Worm (Caenorhabditis elegans): ENCODE results near the gene T19H12.6.

T19H12.6 gene

DNA sequence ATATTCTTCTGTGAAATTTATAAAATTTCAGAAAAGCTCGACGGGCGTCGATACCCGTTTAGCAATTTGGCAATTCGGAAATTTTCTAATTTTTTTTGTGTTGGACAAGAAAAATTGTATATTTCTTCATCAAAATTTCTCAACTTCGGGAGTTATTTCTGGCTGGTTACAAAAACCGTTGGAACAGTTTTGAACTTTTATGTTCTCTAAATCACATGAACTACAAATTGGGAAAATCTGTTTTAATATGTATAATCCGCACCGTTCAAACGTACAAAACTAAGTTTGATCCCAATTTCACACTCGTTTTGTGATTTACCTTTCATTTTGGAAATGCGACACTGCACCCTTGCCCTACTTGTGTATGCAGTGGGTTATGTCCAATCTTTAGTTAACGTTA is 7.9 kb upstream of the T19H12.6 start, which contains the start of gene T19H12.3:
Gene T19H12.3, plus strand, starts transcription at position 301 of the 400 bp plus-strand sequence.
- TF ChIP-seq egl-27 (tag; optimal IDR thresholded peaks at IDR 0.05): no peak
- no peak for TF ChIP-seq ZK546.5 (tag; optimal IDR thresholded peaks at IDR 0.05)
- TF ChIP-seq ceh-16 (tag; optimal IDR thresholded peaks at IDR 0.05): no peak
- no peak for TF ChIP-seq ztf-4 (tag; optimal IDR thresholded peaks at IDR 0.05)
- TF ChIP-seq nhr-76 (tag; optimal IDR thresholded peaks at IDR 0.05): no peak
- no peak for TF ChIP-seq mml-1 (tag; optimal IDR thresholded peaks at IDR 0.05)
- no peak for TF ChIP-seq fkh-2 (tag; optimal IDR thresholded peaks at IDR 0.05)
- no peak for TF ChIP-seq lin-39 (tag; optimal IDR thresholded peaks at IDR 0.05)
- no peak for TF ChIP-seq elt-2 (tag; optimal IDR thresholded peaks at IDR 0.05)
- no peak for TF ChIP-seq fos-1 (tag; optimal IDR thresholded peaks at IDR 0.05)

DNA sequence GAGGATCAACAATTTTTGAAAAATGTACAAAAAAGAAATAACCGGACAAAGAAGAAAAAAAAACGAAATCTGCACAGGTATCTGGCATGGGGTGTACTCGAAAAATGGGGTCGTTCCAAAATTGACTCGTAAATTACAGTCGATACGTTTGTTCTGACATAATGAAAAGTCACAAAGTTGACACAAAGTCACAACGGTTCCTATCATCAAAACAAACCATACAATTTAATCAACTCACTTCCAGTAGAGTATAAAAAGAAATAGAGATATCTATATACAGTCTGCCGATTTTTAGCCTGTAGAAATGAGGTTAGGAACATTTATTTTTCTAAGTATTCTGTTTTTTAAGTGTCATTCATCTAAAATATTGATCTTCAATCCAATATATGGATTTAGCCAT is 7.0 kb upstream of the T19H12.6 start, which contains the start of gene T19H12.12:
Gene T19H12.12, plus strand, starts transcription at position 301 of the 400 bp plus-strand sequence.
- no peak for TF ChIP-seq nhr-76 (tag; optimal IDR thresholded peaks at IDR 0.05)
- TF ChIP-seq sea-2 (GFP tag; optimal IDR thresholded peaks at IDR 0.05): no peak
- no peak for TF ChIP-seq elt-1 (tag; optimal IDR thresholded peaks at IDR 0.05)
- TF ChIP-seq elt-2 (tag; optimal IDR thresholded peaks at IDR 0.05): no peak
- TF ChIP-seq pqm-1 (tag; optimal IDR thresholded peaks at IDR 0.05): no peak
- no peak for TF ChIP-seq nhr-28 (tag; optimal IDR thresholded peaks at IDR 0.05)
- TF ChIP-seq tbx-2 (tag; optimal IDR thresholded peaks at IDR 0.05): no peak
- TF ChIP-seq ceh-16 (tag; optimal IDR thresholded peaks at IDR 0.05): no peak
- no peak for TF ChIP-seq nhr-23 (tag; optimal IDR thresholded peaks at IDR 0.05)
- no peak for TF ChIP-seq nhr-25 (tag; optimal IDR thresholded peaks at IDR 0.05)
- no peak for TF ChIP-seq lin-15B (tag; optimal IDR thresholded peaks at IDR 0.05)
- TF ChIP-seq ZK546.5 (tag; optimal IDR thresholded peaks at IDR 0.05): no peak
- TF ChIP-seq lsy-12 (tag; optimal IDR thresholded peaks at IDR 0.05): no peak
- TF ChIP-seq pha-4 (tag; optimal IDR thresholded peaks at IDR 0.05): no peak
- TF ChIP-seq zag-1 (tag; optimal IDR thresholded peaks at IDR 0.05): no peak
- no peak for TF ChIP-seq nhr-77 (tag; optimal IDR thresholded peaks at IDR 0.05)
- TF ChIP-seq egl-5 (tag; optimal IDR thresholded peaks at IDR 0.05): no peak

DNA sequence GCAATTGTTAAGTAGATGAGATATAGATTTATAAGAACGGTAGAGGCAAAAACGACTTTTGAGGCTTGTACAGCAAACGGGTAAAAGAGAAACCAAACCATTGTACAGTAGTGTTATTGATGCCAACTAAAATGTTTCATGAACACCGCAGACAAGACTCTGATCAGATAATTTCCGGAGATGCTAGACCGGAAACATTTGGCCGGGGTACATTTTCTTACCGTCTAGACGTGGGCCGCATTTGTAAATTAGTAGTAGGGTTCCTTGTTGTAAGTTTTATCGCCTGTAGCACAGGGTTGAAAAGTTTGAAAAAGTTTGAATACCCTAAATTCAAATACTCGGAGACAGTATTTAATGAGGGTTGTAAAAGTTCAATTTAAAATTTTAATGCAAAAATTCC is 3.9 kb upstream of the T19H12.6 start, which contains the start of gene str-32:
Gene str-32, minus strand, starts transcription at position 101 of the 400 bp plus-strand sequence.
- no peak for TF ChIP-seq egl-27 (tag; optimal IDR thresholded peaks at IDR 0.05)
- TF ChIP-seq nfya-1 (tag; optimal IDR thresholded peaks at IDR 0.05; ENCODE audit: insufficient read depth): no peak
- no peak for TF ChIP-seq nhr-11 (tag; optimal IDR thresholded peaks at IDR 0.05)
- TF ChIP-seq fkh-10 (GFP tag; optimal IDR thresholded peaks at IDR 0.05): no peak
- no peak for TF ChIP-seq tbx-2 (tag; optimal IDR thresholded peaks at IDR 0.05)
- TF ChIP-seq ztf-4 (tag; optimal IDR thresholded peaks at IDR 0.05): no peak
- no peak for TF ChIP-seq ama-1 (optimal IDR thresholded peaks at IDR 0.05)
- no peak for TF ChIP-seq nhr-12 (tag; optimal IDR thresholded peaks at IDR 0.05)
- TF ChIP-seq hmg-11 (tag; optimal IDR thresholded peaks at IDR 0.05): no peak
- TF ChIP-seq ztf-11 (tag; optimal IDR thresholded peaks at IDR 0.05): no peak
- TF ChIP-seq ZK546.5 (tag; optimal IDR thresholded peaks at IDR 0.05): no peak
- no peak for TF ChIP-seq ceh-9 (tag; optimal IDR thresholded peaks at IDR 0.05)
- no peak for TF ChIP-seq lin-39 (tag; optimal IDR thresholded peaks at IDR 0.05)
- TF ChIP-seq nhr-43 (tag; optimal IDR thresholded peaks at IDR 0.05; ENCODE audit: poor library complexity, severe bottlenecking): no peak
- TF ChIP-seq R02D3.7 (tag; optimal IDR thresholded peaks at IDR 0.05): no peak

DNA sequence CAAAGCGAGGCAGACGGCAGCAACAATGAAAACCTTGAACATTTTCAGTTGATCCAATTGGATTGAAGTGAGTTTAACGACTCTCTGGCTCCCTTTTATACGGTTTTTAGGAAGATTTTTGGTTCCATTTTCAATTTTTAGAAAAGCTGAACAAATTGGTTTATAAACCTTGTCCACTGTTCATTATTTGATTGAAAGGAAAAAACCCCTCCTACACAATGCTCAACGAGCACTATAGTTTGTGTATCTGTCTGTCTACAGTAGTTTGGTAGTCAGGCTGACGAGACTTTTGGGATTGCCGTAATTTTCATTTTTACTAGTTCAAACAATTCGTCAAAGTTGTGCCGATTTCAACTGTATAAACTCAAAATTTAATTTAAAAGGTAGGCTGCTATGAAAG is 1.8 kb upstream of the T19H12.6 start, which contains the start of gene T19H12.15:
Gene T19H12.15, minus strand, starts transcription at position 101 of the 400 bp plus-strand sequence.
- TF ChIP-seq nhr-12 (tag; optimal IDR thresholded peaks at IDR 0.05) (no peak), ZK546.5 (tag; optimal IDR thresholded peaks at IDR 0.05) (no peak), jun-1 (tag; optimal IDR thresholded peaks at IDR 0.05) (no peak), pha-4 (tag; optimal IDR thresholded peaks at IDR 0.05) (no peak), tbx-2 (tag; optimal IDR thresholded peaks at IDR 0.05) (no peak), skn-1 (tag; optimal IDR thresholded peaks at IDR 0.05) (no peak)

DNA sequence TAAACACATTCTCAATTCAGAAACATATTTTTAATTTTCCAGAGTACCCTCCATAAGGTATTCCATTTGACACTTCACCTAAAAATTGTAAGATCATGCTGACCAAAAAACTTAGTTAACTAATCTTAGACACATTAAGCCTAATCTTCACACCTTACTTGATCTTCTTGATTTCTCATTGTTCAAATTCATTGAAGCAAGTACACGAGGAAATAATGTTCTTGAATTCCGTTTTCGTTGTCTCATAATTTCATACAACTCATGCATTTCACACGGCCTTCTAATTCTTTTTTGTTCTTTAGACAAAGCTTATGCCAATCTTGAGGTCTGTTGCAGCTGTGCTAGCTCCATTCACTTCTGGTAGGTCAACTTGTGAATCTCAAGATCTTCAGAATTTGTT is 5.5 kb downstream of the T19H12.6 start, which contains the start of gene srd-33:
Gene srd-33, plus strand, starts transcription at position 301 of the 400 bp plus-strand sequence.
- TF ChIP-seq ZK546.5 (tag; optimal IDR thresholded peaks at IDR 0.05) (no peak), eor-1 (tag; optimal IDR thresholded peaks at IDR 0.05) (no peak), nhr-67 (tag; optimal IDR thresholded peaks at IDR 0.05) (no peak), lin-15B (tag; optimal IDR thresholded peaks at IDR 0.05) (no peak), nhr-23 (tag; optimal IDR thresholded peaks at IDR 0.05) (no peak), nhr-12 (tag; optimal IDR thresholded peaks at IDR 0.05) (no peak), sea-2 (GFP tag; optimal IDR thresholded peaks at IDR 0.05) (no peak), elt-3 (tag; optimal IDR thresholded peaks at IDR 0.05) (no peak), jun-1 (tag; optimal IDR thresholded peaks at IDR 0.05) (no peak), mml-1 (tag; optimal IDR thresholded peaks at IDR 0.05) (no peak), R02D3.7 (tag; optimal IDR thresholded peaks at IDR 0.05) (no peak), skn-1 (tag; optimal IDR thresholded peaks at IDR 0.05) (no peak), zag-1 (tag; optimal IDR thresholded peaks at IDR 0.05) (no peak)
